Worm (Caenorhabditis elegans) whole organism, L4 larva: ENCODE measurements around the gene srh-252.

Experiments
- ZK337.2 ChIP-seq: fragments of 200-800 bp; sonication (Bioruptor generic); IDR thresholded peaks from 2 replicates; pipeline ENCODE4 v1.3.6; 2022; ENCODE audit warnings: missing genetic modification reagents, missing genetic modification characterization, missing compliant biosample characterization
- ZK546.5 ChIP-seq, 2 experiments: sonication (generic microtip); optimal IDR thresholded peaks; 2 replicates each; lab custom pipeline; 2017; ENCODE audit warnings: missing biosample characterization in 2 of 2, missing genetic modification characterization in 2 of 2
- aly-2 ChIP-seq: sonication (generic microtip); optimal IDR thresholded peaks from 2 replicates; lab custom pipeline; 2018; ENCODE audit warnings: missing biosample characterization, missing genetic modification characterization
- ceh-82 ChIP-seq: sonication (generic microtip); optimal IDR thresholded peaks from 2 replicates; lab custom pipeline; 2017; ENCODE audit warnings: missing biosample characterization, missing genetic modification characterization
- dpl-1 ChIP-seq: fragments of 150-350 bp; optimal IDR thresholded peaks from 2 replicates; lab custom pipeline; 2014; ENCODE audit warnings: missing biosample characterization, missing genetic modification reagents, missing genetic modification characterization
- dve-1 ChIP-seq: sonication (generic microtip); optimal IDR thresholded peaks from 2 replicates; lab custom pipeline; 2017; ENCODE audit warnings: antibody characterized with exemption, mild to moderate bottlenecking, missing genetic modification characterization, missing compliant biosample characterization; ENCODE audit not compliant: insufficient read depth
- egl-27 ChIP-seq: sonication (generic microtip); optimal IDR thresholded peaks from 3 replicates; lab custom pipeline; 2017; ENCODE audit warnings: missing biosample characterization, missing genetic modification reagents, missing genetic modification characterization
- fkh-10 ChIP-seq: fragments of 150-350 bp; optimal IDR thresholded peaks from 2 replicates; lab custom pipeline; 2014; ENCODE audit warnings: missing biosample characterization, missing genetic modification reagents, missing genetic modification characterization
- lin-13 ChIP-seq: fragments of 150-350 bp; optimal IDR thresholded peaks from 2 replicates; lab custom pipeline; 2014; ENCODE audit warnings: missing biosample characterization, missing genetic modification reagents, missing genetic modification characterization
- lir-3 ChIP-seq: sonication (generic microtip); optimal IDR thresholded peaks from 2 replicates; lab custom pipeline; 2016; ENCODE audit warnings: mild to moderate bottlenecking, missing genetic modification characterization, missing compliant biosample characterization
- nhr-10 ChIP-seq: fragments of 150-350 bp; optimal IDR thresholded peaks from 2 replicates; lab custom pipeline; 2014; ENCODE audit warnings: missing biosample characterization, missing genetic modification characterization
- nhr-237 ChIP-seq: sonication (generic microtip); optimal IDR thresholded peaks from 2 replicates; lab custom pipeline; 2017; ENCODE audit warnings: missing biosample characterization, missing genetic modification characterization
- nhr-77 ChIP-seq: fragments of 150-350 bp; optimal IDR thresholded peaks from 2 replicates; lab custom pipeline; 2014; ENCODE audit warnings: missing biosample characterization, missing genetic modification characterization
- pqm-1 ChIP-seq: sonication (generic microtip); optimal IDR thresholded peaks from 2 replicates; lab custom pipeline; 2017; ENCODE audit warnings: missing biosample characterization, missing genetic modification characterization

- no peak for TF ChIP-seq fkh-10 (GFP tag; lab: Kevin White, UChicago)
- no peak for TF ChIP-seq aly-2 (tag; lab: Kevin White, UChicago)
- TF ChIP-seq nhr-77 (tag; lab: Kevin White, UChicago), result no peak
- TF ChIP-seq lir-3 (tag; lab: Kevin White, UChicago), result no peak
- TF ChIP-seq lin-13 (GFP tag; lab: Kevin White, UChicago), result no peak
- no peak for TF ChIP-seq ZK546.5 (tag; optimal IDR thresholded peaks at IDR 0.05; lab: Kevin White, UChicago)
- TF ChIP-seq dve-1 (tag; lab: Kevin White, UChicago), result no peak
- no peak for TF ChIP-seq nhr-10
- no peak for TF ChIP-seq dpl-1 (GFP tag; lab: Kevin White, UChicago)
- TF ChIP-seq ZK337.2 (GFP tag; lab: Robert Waterston, UW), result no peak
- TF ChIP-seq nhr-237 (tag; lab: Kevin White, UChicago), result no peak
- TF ChIP-seq egl-27 (tag; lab: Kevin White, UChicago), result no peak
- no peak for TF ChIP-seq ceh-82 (tag; lab: Kevin White, UChicago)
- no peak for TF ChIP-seq pqm-1 (tag; lab: Kevin White, UChicago)
These were observed 13.1 kb upstream of the srh-252 start, which contains the start of gene T19C9.10 for ce11 chrV:17236345-17236744.
